Fruit fly (Drosophila melanogaster) whole organism, wandering third instar larva: ENCODE data around the gene Nep1.

Source experiments
- CrebA ChIP-seq: fragments of 200-800 bp; sonication (Bioruptor generic); optimal IDR thresholded peaks from 2 replicates; lab custom pipeline; 2016; ENCODE audit warnings: missing biosample characterization, mild to moderate bottlenecking, missing genetic modification characterization, borderline replicate concordance
- Dfd ChIP-seq: fragments of >200 bp; optimal IDR thresholded peaks from 2 replicates; lab custom pipeline; 2017; ENCODE audit warnings: missing biosample characterization, missing genetic modification characterization
- Dif ChIP-seq: fragments of 200-275, 200-300 bp; sonication (Bioruptor generic); optimal IDR thresholded peaks from 2 replicates; lab custom pipeline; 2018; ENCODE audit warnings: missing biosample characterization, missing genetic modification characterization; ENCODE audit not compliant: partially characterized antibody
- HLH106 ChIP-seq: fragments of 200-800 bp; optimal IDR thresholded peaks from 3 replicates; lab custom pipeline; 2019; ENCODE audit warnings: missing biosample characterization, mild to moderate bottlenecking, missing genetic modification characterization, moderate library complexity
- Hnf4 ChIP-seq: fragments of 200-800 bp; sonication (Bioruptor generic); optimal IDR thresholded peaks from 2 replicates; lab custom pipeline; 2016; ENCODE audit warnings: missing biosample characterization, mild to moderate bottlenecking, missing genetic modification characterization
- Hr83 ChIP-seq: fragments of 200-300 bp; sonication (Bioruptor generic); optimal IDR thresholded peaks from 2 replicates; lab custom pipeline; 2016; ENCODE audit warnings: missing biosample characterization, mild to moderate bottlenecking, missing genetic modification characterization, moderate library complexity; ENCODE audit not compliant: poor library complexity, severe bottlenecking
- Jra ChIP-seq: sonication (Bioruptor generic); optimal IDR thresholded peaks from 2 replicates; lab custom pipeline; 2016; ENCODE audit warnings: missing biosample characterization, missing genetic modification characterization
- Mio ChIP-seq: sonication (Bioruptor generic); optimal IDR thresholded peaks from 2 replicates; lab custom pipeline; 2016; ENCODE audit warnings: missing biosample characterization, missing genetic modification characterization
- Myc ChIP-seq: fragments of >200 bp; optimal IDR thresholded peaks from 2 replicates; lab custom pipeline; 2017
- OdsH ChIP-seq: fragments of 200-800 bp; sonication (Bioruptor generic); optimal IDR thresholded peaks from 2 replicates; lab custom pipeline; 2016; ENCODE audit warnings: missing biosample characterization, mild to moderate bottlenecking, missing genetic modification characterization
- Rel ChIP-seq, 2 experiments: fragments of 200-800 bp; sonication (Bioruptor generic) in 1 of 2; optimal IDR thresholded peaks; 2 replicates in 1 of 2; 3 replicates in 1 of 2; lab custom pipeline; 2016 to 2019; ENCODE audit warnings: mild to moderate bottlenecking in 2 of 2, missing biosample characterization in 2 of 2, missing genetic modification characterization in 2 of 2, moderate library complexity in 1 of 2
- Sp1 ChIP-seq: fragments of 200-800 bp; sonication (Bioruptor generic); optimal IDR thresholded peaks from 3 replicates; lab custom pipeline; 2019; ENCODE audit warnings: missing biosample characterization, mild to moderate bottlenecking, missing genetic modification characterization, moderate library complexity
- Vsx2 ChIP-seq: fragments of 200-300, 225-300 bp; sonication (Bioruptor generic); optimal IDR thresholded peaks from 2 replicates; lab custom pipeline; 2018; ENCODE audit warnings: missing biosample characterization, missing genetic modification characterization; ENCODE audit not compliant: partially characterized antibody
- br ChIP-seq: fragments of 200-800 bp; sonication (Bioruptor generic); optimal IDR thresholded peaks from 2 replicates; lab custom pipeline; 2016; ENCODE audit warnings: missing biosample characterization, missing genetic modification characterization
- brk ChIP-seq: fragments of 200-800 bp; sonication (Bioruptor generic); optimal IDR thresholded peaks from 2 replicates; lab custom pipeline; 2016; ENCODE audit warnings: missing biosample characterization, mild to moderate bottlenecking, missing genetic modification characterization
- dl ChIP-seq, 2 experiments: fragments of 175-275, 200-275 bp in 1 of 2; fragments of 200-275 bp in 1 of 2; sonication (Bioruptor generic); optimal IDR thresholded peaks; lab custom pipeline; 2018; ENCODE audit warnings: mild to moderate bottlenecking in 2 of 2, missing biosample characterization in 2 of 2, missing genetic modification characterization in 2 of 2, moderate library complexity in 2 of 2; ENCODE audit not compliant: partially characterized antibody in 2 of 2, insufficient read depth in 1 of 2
- dmrt93B ChIP-seq: fragments of 200-800 bp; sonication (Bioruptor generic); optimal IDR thresholded peaks from 2 replicates; lab custom pipeline; 2018; ENCODE audit warnings: missing biosample characterization, mild to moderate bottlenecking, missing genetic modification characterization
- dsf ChIP-seq: sonication (Bioruptor generic); optimal IDR thresholded peaks from 2 replicates; lab custom pipeline; 2016; ENCODE audit warnings: missing biosample characterization, missing genetic modification characterization, borderline replicate concordance
- ey ChIP-seq: fragments of 200-800 bp; sonication (Bioruptor generic); optimal IDR thresholded peaks from 2 replicates; lab custom pipeline; 2016; ENCODE audit warnings: missing biosample characterization, missing genetic modification characterization
- foxo ChIP-seq, 2 experiments: fragments of 200-800 bp; sonication (Bioruptor generic); optimal IDR thresholded peaks; 2 replicates in 1 of 2; 3 replicates in 1 of 2; lab custom pipeline; 2016 to 2017; ENCODE audit warnings: missing biosample characterization in 2 of 2, missing genetic modification characterization in 2 of 2
- fru ChIP-seq: fragments of 200-800 bp; sonication (Bioruptor generic); optimal IDR thresholded peaks from 3 replicates; lab custom pipeline; 2016; ENCODE audit warnings: missing biosample characterization, mild to moderate bottlenecking, missing genetic modification characterization
- h ChIP-seq: fragments of 200-800 bp; sonication (Bioruptor generic); optimal IDR thresholded peaks from 3 replicates; lab custom pipeline; 2016; ENCODE audit warnings: missing biosample characterization, mild to moderate bottlenecking, missing genetic modification characterization
- jim ChIP-seq: fragments of 175-275, 200-325 bp; sonication (Bioruptor generic); optimal IDR thresholded peaks from 2 replicates; lab custom pipeline; 2016; ENCODE audit warnings: missing biosample characterization, mild to moderate bottlenecking, missing genetic modification characterization
- lola ChIP-seq: fragments of >200 bp; optimal IDR thresholded peaks from 2 replicates; lab custom pipeline; 2017; ENCODE audit warnings: missing biosample characterization, missing genetic modification characterization
- pan ChIP-seq: fragments of >200 bp; optimal IDR thresholded peaks from 2 replicates; lab custom pipeline; 2017
- psq ChIP-seq: fragments of 200-800 bp; sonication (Bioruptor generic); optimal IDR thresholded peaks from 3 replicates; lab custom pipeline; 2017; ENCODE audit warnings: missing biosample characterization, mild to moderate bottlenecking, missing genetic modification characterization, moderate library complexity
- rgr ChIP-seq: fragments of 200-800 bp; sonication (Bioruptor generic); optimal IDR thresholded peaks from 3 replicates; lab custom pipeline; 2016; ENCODE audit warnings: missing biosample characterization, mild to moderate bottlenecking, missing genetic modification characterization
- sage ChIP-seq: fragments of 200-800 bp; sonication (Bioruptor generic); optimal IDR thresholded peaks from 2 replicates; lab custom pipeline; 2016; ENCODE audit warnings: missing biosample characterization, mild to moderate bottlenecking, missing genetic modification characterization
- tai ChIP-seq: sonication (Bioruptor generic); optimal IDR thresholded peaks from 2 replicates; lab custom pipeline; 2016; ENCODE audit warnings: missing biosample characterization, missing genetic modification characterization
- usp ChIP-seq: fragments of >200 bp; optimal IDR thresholded peaks from 2 replicates; lab custom pipeline; 2017; ENCODE audit warnings: missing biosample characterization, missing genetic modification characterization
- woc ChIP-seq: sonication (Bioruptor generic); optimal IDR thresholded peaks from 2 replicates; lab custom pipeline; 2016; ENCODE audit warnings: missing biosample characterization, mild to moderate bottlenecking, missing genetic modification characterization

Nep1 gene

dm6 chrX:6090809-6091667, at the start of gene Nep1, which contains the start of gene Mipp2:
Gene Nep1, plus strand, starts transcription at chrX:6091205.
Gene Mipp2, minus strand, starts transcription at chrX:6091471.
- TF ChIP-seq ey (GFP tag; lab: Kevin White, UChicago) (peak; percentile 14), dmrt93B (GFP tag; lab: Kevin White, UChicago) (peak; percentile 6), usp (GFP tag; lab: Kevin White, UChicago) (no peak), Sp1 (GFP tag; lab: Kevin White, UChicago) (no peak), Rel (GFP tag; optimal IDR thresholded peaks at IDR 0.05; lab: Kevin White, UChicago) (no peak), Rel (tag; optimal IDR thresholded peaks at IDR 0.05; lab: Kevin White, UChicago) (peak; percentile 49), foxo (GFP tag; optimal IDR thresholded peaks at IDR 0.05; lab: Kevin White, UChicago) (peak in 1 of 2 experiments; percentile 46), jim (GFP tag; lab: Kevin White, UChicago) (no peak), Myc (no peak), h (GFP tag; lab: Kevin White, UChicago) (peak; percentile 31), psq (peak; percentile 32), HLH106 (tag; lab: Kevin White, UChicago) (peak; percentile 48), tai (GFP tag; lab: Kevin White, UChicago) (no peak), woc (GFP tag; lab: Kevin White, UChicago) (peak; percentile 49), OdsH (GFP tag; lab: Kevin White, UChicago) (peak; percentile 1), CrebA (GFP tag; lab: Kevin White, UChicago) (no peak), pan (lab: Kevin White, UChicago) (no peak), fru (GFP tag; lab: Kevin White, UChicago) (peak; percentile 44), sage (no peak), Dfd (GFP tag; lab: Kevin White, UChicago) (no peak), Vsx2 (GFP tag; lab: Kevin White, UChicago) (no peak), Hr83 (GFP tag; lab: Kevin White, UChicago) (no peak), br (peak; percentile 19)

- no peak for TF ChIP-seq Myc
- TF ChIP-seq Vsx2 (GFP tag; lab: Kevin White, UChicago), result no peak
- no peak for TF ChIP-seq foxo (GFP tag; optimal IDR thresholded peaks at IDR 0.05; lab: Kevin White, UChicago)
- no peak for TF ChIP-seq Hr83 (GFP tag; lab: Kevin White, UChicago)
- TF ChIP-seq dl (GFP tag; optimal IDR thresholded peaks at IDR 0.05; lab: Kevin White, UChicago; ENCODE audit: insufficient read depth in 1 of 2, partially characterized antibody in 2 of 2), result no peak
- TF ChIP-seq psq, result no peak
- TF ChIP-seq Dif (GFP tag; lab: Kevin White, UChicago), result no peak
- TF ChIP-seq tai (GFP tag; lab: Kevin White, UChicago), result no peak
- no peak for TF ChIP-seq woc (GFP tag; lab: Kevin White, UChicago)
- TF ChIP-seq Rel (GFP tag; optimal IDR thresholded peaks at IDR 0.05; lab: Kevin White, UChicago), result no peak
- TF ChIP-seq Rel (tag; optimal IDR thresholded peaks at IDR 0.05; lab: Kevin White, UChicago), result no peak
- TF ChIP-seq brk, result no peak
- no peak for TF ChIP-seq dsf (GFP tag; lab: Kevin White, UChicago)
- no peak for TF ChIP-seq rgr (GFP tag; lab: Kevin White, UChicago)
- TF ChIP-seq dmrt93B (GFP tag; lab: Kevin White, UChicago), result no peak
- TF ChIP-seq lola (GFP tag; lab: Kevin White, UChicago), result no peak
- TF ChIP-seq jim (GFP tag; lab: Kevin White, UChicago), result no peak
- TF ChIP-seq Dfd (GFP tag; lab: Kevin White, UChicago), result no peak
- TF ChIP-seq pan (lab: Kevin White, UChicago), result no peak
- TF ChIP-seq sage, result no peak
Observed at dm6 chrX:6050282-6050934, 40.6 kb upstream of the Nep1 start, which contains the start of gene CG5921. Gene CG5921, plus strand, starts transcription at chrX:6050828.

dm6 chrX:6050935-6051656, 39.9 kb upstream of the Nep1 start:
- TF ChIP-seq rgr (GFP tag; lab: Kevin White, UChicago) (no peak), usp (GFP tag; lab: Kevin White, UChicago) (no peak), Mio (GFP tag; lab: Kevin White, UChicago) (no peak), dsf (GFP tag; lab: Kevin White, UChicago) (no peak), CrebA (GFP tag; lab: Kevin White, UChicago) (no peak), dl (GFP tag; optimal IDR thresholded peaks at IDR 0.05; lab: Kevin White, UChicago; ENCODE audit: insufficient read depth in 1 of 2, partially characterized antibody in 2 of 2) (no peak), Jra (no peak), pan (lab: Kevin White, UChicago) (no peak), Hnf4 (no peak)
- TF ChIP-seq, all 38 proteins: peak for 0
